Worm (Caenorhabditis elegans) whole organism, early embryonic: ENCODE data around the gene klp-17.

Source experiments
- B0310.2 ChIP-seq: sonication (generic microtip); optimal IDR thresholded peaks from 2 replicates; lab custom pipeline; 2016; ENCODE audit warnings: mild to moderate bottlenecking, missing genetic modification characterization, missing compliant biosample characterization
- F13C5.2 ChIP-seq: sonication (generic microtip); optimal IDR thresholded peaks from 2 replicates; lab custom pipeline; 2017; ENCODE audit warnings: mild to moderate bottlenecking, missing genetic modification characterization, inconsistent platforms, missing compliant biosample characterization
- aly-1 ChIP-seq: sonication (generic microtip); optimal IDR thresholded peaks from 2 replicates; lab custom pipeline; 2016; ENCODE audit warnings: missing genetic modification characterization, missing compliant biosample characterization
- ama-1 ChIP-seq: fragments of 150-350 bp; optimal IDR thresholded peaks from 2 replicates; lab custom pipeline; 2014
- ceh-13 ChIP-seq: fragments of 200-800 bp; sonication (Bioruptor generic); optimal IDR thresholded peaks from 2 replicates; lab custom pipeline; 2018; ENCODE audit warnings: mild to moderate bottlenecking, missing genetic modification characterization, missing compliant biosample characterization
- ceh-36 ChIP-seq: sonication (generic microtip); optimal IDR thresholded peaks from 2 replicates; lab custom pipeline; 2016; ENCODE audit warnings: missing genetic modification characterization, inconsistent platforms, missing compliant biosample characterization
- ets-7 ChIP-seq: sonication (generic microtip); optimal IDR thresholded peaks from 2 replicates; lab custom pipeline; 2016; ENCODE audit warnings: missing genotype, missing genetic modification characterization, missing compliant biosample characterization
- flt-1 ChIP-seq: fragments of 200-800 bp; sonication (Bioruptor generic); IDR thresholded peaks from 2 replicates; pipeline ENCODE4 v1.3.6; 2022; ENCODE audit warnings: missing genetic modification characterization, missing compliant biosample characterization
- hmbx-1 ChIP-seq: sonication (generic microtip); optimal IDR thresholded peaks from 2 replicates; lab custom pipeline; 2016; ENCODE audit warnings: mild to moderate bottlenecking, missing genetic modification characterization, missing compliant biosample characterization
- hmg-4 ChIP-seq: fragments of 200-800 bp; sonication (Bioruptor generic); optimal IDR thresholded peaks from 2 replicates; lab custom pipeline; 2018; ENCODE audit warnings: mild to moderate bottlenecking, missing genetic modification characterization, missing compliant biosample characterization
- hnd-1 ChIP-seq: sonication (generic microtip); optimal IDR thresholded peaks from 2 replicates; lab custom pipeline; 2016; ENCODE audit warnings: missing genetic modification characterization, missing compliant biosample characterization
- pes-1 ChIP-seq: fragments of 200-800 bp; sonication (Bioruptor generic); IDR thresholded peaks from 2 replicates; pipeline ENCODE4 v1.3.6; 2022; ENCODE audit warnings: missing genetic modification reagents, missing genetic modification characterization, missing compliant biosample characterization
- scrt-1 ChIP-seq: fragments of 200-800 bp; sonication (Bioruptor generic); IDR thresholded peaks from 2 replicates; pipeline ENCODE4 v1.3.6; 2022; ENCODE audit warnings: missing genetic modification characterization, missing compliant biosample characterization
- sea-1 ChIP-seq: fragments of 200-800 bp; sonication (Bioruptor generic); conservative IDR thresholded peaks from 2 replicates; pipeline ENCODE4 v1.3.6; 2022; ENCODE audit warnings: missing genetic modification characterization, missing compliant biosample characterization
- tbx-11 ChIP-seq: fragments of 200-800 bp; sonication (Bioruptor generic); IDR thresholded peaks from 2 replicates; pipeline ENCODE4 v1.3.6; 2022; ENCODE audit warnings: missing genetic modification characterization, missing compliant biosample characterization
- tbx-37 ChIP-seq: fragments of 200-800 bp; sonication (Bioruptor generic); conservative IDR thresholded peaks from 2 replicates; pipeline ENCODE4 v1.3.6; 2022; ENCODE audit warnings: missing genetic modification reagents, missing genetic modification characterization, missing compliant biosample characterization
- tra-4 ChIP-seq: sonication (generic microtip); optimal IDR thresholded peaks from 2 replicates; lab custom pipeline; 2017; ENCODE audit warnings: missing genetic modification characterization, missing compliant biosample characterization

Gene klp-17

DNA sequence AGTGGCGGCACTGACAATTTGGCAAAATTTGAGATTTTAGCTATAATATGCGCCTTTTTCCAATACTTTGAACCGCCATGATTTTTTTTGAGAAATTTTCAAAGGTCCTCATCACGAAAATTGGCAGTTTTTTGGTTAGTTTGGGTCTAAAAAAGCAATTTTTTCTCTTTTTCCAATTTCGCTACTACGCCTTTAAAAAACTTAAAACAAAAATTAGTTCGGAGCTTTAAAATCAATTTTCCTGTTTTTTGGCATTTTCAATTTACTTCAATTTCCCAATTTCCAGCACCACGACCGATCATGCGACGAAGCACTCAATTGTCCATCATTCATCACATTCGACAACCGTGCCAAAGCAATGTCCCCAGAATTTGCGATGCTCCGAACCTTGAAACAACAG lies 29.9 kb upstream of the klp-17 start, which contains the start of gene B0334.5:
Gene B0334.5 (plus strand): TSS at position 301 of the 400 bp plus-strand sequence.
- TF ChIP-seq hmbx-1 (tag; lab: Kevin White, UChicago) (no peak), B0310.2 (tag; lab: Kevin White, UChicago) (no peak), ama-1 (no peak), ceh-36 (no peak), tbx-11 (no peak), hmg-4 (GFP tag; lab: Kevin White, UChicago) (no peak), F13C5.2 (no peak), sea-1 (no peak), tbx-37 (GFP tag; lab: Robert Waterston, UW) (no peak), ets-7 (tag; lab: Kevin White, UChicago) (no peak), hnd-1 (tag; lab: Kevin White, UChicago) (no peak)

DNA sequence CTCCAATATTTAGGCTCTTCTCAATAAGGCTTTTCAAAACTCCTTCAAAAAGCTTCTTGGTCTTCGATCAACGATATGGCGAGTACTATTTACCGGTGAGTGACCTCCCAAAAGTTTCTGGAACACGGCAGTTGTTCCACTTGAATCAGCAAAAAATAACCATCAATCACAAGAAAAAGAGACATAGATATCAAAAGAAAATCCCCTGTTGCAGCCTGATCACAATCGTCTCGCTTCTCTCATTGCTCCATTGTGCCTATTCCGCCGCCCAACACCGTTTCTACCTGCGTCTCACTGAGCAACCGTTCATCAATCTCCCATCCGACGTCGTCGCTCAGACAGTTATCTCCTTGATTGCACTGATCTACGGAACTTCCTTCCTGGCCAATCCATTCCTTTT lies 29.3 kb upstream of the klp-17 start, which contains the start of gene emc-5:
Gene emc-5 (plus strand): TSS at position 14 of the 400 bp plus-strand sequence.
- TF ChIP-seq aly-1 (tag; lab: Kevin White, UChicago) (no peak), pes-1 (no peak), tra-4 (tag; lab: Kevin White, UChicago) (no peak), tbx-37 (GFP tag; lab: Robert Waterston, UW) (no peak), hnd-1 (tag; lab: Kevin White, UChicago) (no peak)

DNA sequence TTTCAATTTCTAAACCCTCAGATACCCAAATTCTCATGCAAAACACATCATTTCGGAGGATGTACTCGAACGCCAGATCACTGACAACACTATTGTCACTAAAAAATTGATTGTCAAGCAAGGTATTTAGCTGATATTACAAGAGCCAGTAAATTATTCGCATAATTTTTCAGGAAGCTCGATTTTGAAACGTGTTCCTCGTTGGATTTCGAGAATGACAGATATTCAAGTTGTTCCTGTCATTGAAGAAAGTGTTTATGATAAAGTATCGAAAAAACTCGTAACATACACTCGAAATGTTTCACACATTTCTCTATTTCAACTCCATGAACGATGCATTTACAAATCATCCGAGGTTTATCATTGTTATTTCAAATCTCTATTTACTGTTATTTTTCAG lies 28.4 kb upstream of the klp-17 start:
- TF ChIP-seq aly-1 (tag; lab: Kevin White, UChicago), result no peak
- no peak for TF ChIP-seq scrt-1
- TF ChIP-seq F13C5.2, result no peak
- TF ChIP-seq B0310.2 (tag; lab: Kevin White, UChicago), result no peak
- TF ChIP-seq tra-4 (tag; lab: Kevin White, UChicago), result no peak
- no peak for TF ChIP-seq ceh-13 (GFP tag; lab: Kevin White, UChicago)
- TF ChIP-seq hmbx-1 (tag; lab: Kevin White, UChicago), result no peak
- no peak for TF ChIP-seq ama-1
- no peak for TF ChIP-seq flt-1 (GFP tag; lab: Robert Waterston, UW)

DNA sequence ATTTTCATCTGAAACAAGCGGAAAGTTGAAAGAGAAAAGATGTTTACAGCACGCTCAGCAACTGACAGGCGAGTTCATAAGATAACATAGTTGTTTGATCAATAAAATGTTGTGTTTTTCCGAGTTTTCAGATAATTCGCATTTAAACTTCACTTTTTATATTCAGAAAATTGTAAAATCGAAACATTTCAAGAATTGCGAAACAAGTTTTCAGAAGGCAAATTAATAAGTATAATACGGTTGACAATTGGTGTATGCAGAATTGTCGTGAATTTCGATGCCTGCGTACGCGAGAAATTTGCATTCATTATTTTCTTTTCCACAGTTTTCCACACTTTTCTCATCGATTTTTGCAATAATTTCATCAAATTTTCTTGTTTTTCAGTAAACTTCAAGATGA lies 27.9 kb upstream of the klp-17 start, which contains the start of the genes ooc-3 and B0334.4:
Gene ooc-3 (minus strand): TSS at position 15 of the 400 bp plus-strand sequence.
Gene B0334.4 (plus strand): TSS at position 386 of the 400 bp plus-strand sequence.
- TF ChIP-seq ceh-36 (no peak), B0310.2 (tag; lab: Kevin White, UChicago) (no peak), hmbx-1 (tag; lab: Kevin White, UChicago) (no peak), sea-1 (no peak), F13C5.2 (no peak), tbx-11 (no peak), flt-1 (GFP tag; lab: Robert Waterston, UW) (no peak), scrt-1 (no peak), aly-1 (tag; lab: Kevin White, UChicago) (no peak), ama-1 (no peak), tbx-37 (GFP tag; lab: Robert Waterston, UW) (no peak)

DNA sequence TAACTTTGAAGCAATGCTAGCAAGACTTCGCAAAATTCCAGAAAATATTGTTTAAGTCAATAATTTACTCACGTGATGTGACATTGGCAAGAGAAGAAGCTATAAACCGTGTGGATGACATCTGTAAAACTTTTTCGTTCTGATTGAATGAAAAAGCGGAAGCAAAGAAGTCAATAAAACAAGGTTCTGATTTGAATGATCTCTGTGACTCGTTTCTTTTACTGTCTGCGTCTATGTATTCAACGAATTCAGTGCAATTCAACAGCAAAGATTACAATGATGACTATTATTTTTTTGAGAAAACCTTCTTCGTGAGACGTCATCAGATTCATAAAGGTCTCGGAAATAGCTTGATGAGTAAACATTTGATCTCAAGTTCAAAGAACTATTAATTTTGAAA lies 25.4 kb upstream of the klp-17 start, which contains the start of gene hacl-1:
Gene hacl-1 (minus strand): TSS at position 121 of the 400 bp plus-strand sequence.
- TF ChIP-seq ama-1, result no peak
- no peak for TF ChIP-seq sea-1
- TF ChIP-seq B0310.2 (tag; lab: Kevin White, UChicago), result no peak
- no peak for TF ChIP-seq aly-1 (tag; lab: Kevin White, UChicago)
- no peak for TF ChIP-seq hmg-4 (GFP tag; lab: Kevin White, UChicago)
- no peak for TF ChIP-seq ets-7 (tag; lab: Kevin White, UChicago)
- no peak for TF ChIP-seq flt-1 (GFP tag; lab: Robert Waterston, UW)
- no peak for TF ChIP-seq tra-4 (tag; lab: Kevin White, UChicago)
- no peak for TF ChIP-seq hnd-1 (tag; lab: Kevin White, UChicago)
- TF ChIP-seq scrt-1, result no peak
- TF ChIP-seq tbx-37 (GFP tag; lab: Robert Waterston, UW), result no peak
- TF ChIP-seq ceh-13 (GFP tag; lab: Kevin White, UChicago), result no peak
- TF ChIP-seq hmbx-1 (tag; lab: Kevin White, UChicago), result no peak
- TF ChIP-seq ceh-36, result no peak
- TF ChIP-seq F13C5.2, result no peak
- TF ChIP-seq pes-1, result no peak
- no peak for TF ChIP-seq tbx-11

DNA sequence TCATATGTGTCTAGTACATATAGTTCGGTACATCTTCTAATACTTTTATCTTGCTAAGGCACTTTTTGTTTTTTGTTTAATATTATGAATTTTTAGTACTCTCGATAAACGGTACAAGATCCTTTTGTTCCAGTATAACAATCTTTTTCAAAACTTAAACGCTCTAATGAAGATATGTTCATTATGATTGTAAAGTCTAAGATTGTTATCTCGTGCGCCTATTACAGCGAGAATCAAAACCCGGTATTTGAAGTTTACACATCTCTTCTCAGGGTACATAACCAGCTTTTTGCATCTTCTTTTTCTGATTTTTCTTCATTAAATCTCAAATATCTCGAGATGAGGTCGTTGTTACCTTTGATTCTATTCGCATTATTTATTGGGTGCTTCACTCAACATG lies 20.6 kb upstream of the klp-17 start, which contains the start of gene B0334.13:
Gene B0334.13 (plus strand): TSS at position 301 of the 400 bp plus-strand sequence.
- no peak for TF ChIP-seq scrt-1
- TF ChIP-seq tra-4 (tag; lab: Kevin White, UChicago), result no peak
- no peak for TF ChIP-seq B0310.2 (tag; lab: Kevin White, UChicago)
- no peak for TF ChIP-seq hnd-1 (tag; lab: Kevin White, UChicago)
- TF ChIP-seq tbx-37 (GFP tag; lab: Robert Waterston, UW), result no peak
- TF ChIP-seq tbx-11, result no peak
- TF ChIP-seq ama-1, result no peak
- no peak for TF ChIP-seq hmbx-1 (tag; lab: Kevin White, UChicago)
- TF ChIP-seq pes-1, result no peak
- TF ChIP-seq ceh-36, result no peak
- TF ChIP-seq ets-7 (tag; lab: Kevin White, UChicago), result no peak
- TF ChIP-seq sea-1, result no peak
- no peak for TF ChIP-seq aly-1 (tag; lab: Kevin White, UChicago)
- no peak for TF ChIP-seq F13C5.2
- TF ChIP-seq flt-1 (GFP tag; lab: Robert Waterston, UW), result no peak

DNA sequence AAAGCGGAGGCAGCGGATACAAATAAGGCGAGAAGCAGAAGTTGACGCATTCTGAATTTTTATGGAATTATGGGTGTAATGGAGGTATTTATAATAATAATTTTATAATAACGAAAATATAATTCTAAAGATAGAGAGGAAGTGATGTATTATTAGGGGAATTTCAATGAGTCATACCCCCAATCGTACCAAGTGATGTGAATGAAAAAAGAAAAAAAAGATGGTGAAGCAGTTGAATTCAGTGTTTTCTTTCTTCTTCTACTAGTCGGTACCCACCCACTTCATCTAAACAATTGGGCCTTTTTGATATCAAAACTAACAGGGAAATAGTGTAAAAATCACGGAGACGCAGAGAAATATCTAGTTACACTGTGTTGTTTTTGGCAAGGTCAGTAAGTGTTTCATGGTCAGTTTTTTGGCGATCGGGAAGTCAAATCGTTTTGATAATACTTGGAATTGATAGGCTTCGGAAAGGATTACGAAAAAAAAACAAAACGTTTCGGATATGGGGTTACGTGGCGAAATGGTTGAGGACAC lies 19.3 kb upstream of the klp-17 start, which contains the start of gene ttr-18:
Gene ttr-18 (minus strand): TSS at position 51 of the 537 bp plus-strand sequence.
- TF ChIP-seq tbx-11 (no peak), sea-1 (no peak), F13C5.2 (no peak)

DNA sequence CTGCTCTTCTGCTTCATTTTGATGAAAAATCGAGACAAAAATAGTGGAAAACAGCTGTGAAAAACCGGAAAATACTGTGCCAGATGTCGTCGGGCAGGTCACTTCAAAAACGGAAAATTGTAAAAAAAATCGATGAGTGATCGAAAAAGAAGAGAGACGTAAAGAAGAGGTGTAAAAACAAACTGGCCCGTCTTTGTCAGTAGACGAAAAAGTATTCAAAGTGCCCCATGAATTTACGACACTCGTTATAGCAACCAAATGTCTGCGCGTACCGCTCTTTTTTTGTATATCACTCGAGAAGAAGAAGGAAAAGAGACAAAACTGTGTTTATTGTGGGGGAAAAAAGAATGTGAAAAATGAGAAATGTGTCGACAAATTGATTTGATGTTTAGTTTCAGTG lies 17.8 kb upstream of the klp-17 start, which contains the start of gene twk-5:
Gene twk-5 (minus strand): TSS at position 101 of the 400 bp plus-strand sequence.
- no peak for TF ChIP-seq aly-1 (tag; lab: Kevin White, UChicago)
- TF ChIP-seq ets-7 (tag; lab: Kevin White, UChicago), result no peak
- no peak for TF ChIP-seq ceh-13 (GFP tag; lab: Kevin White, UChicago)
- TF ChIP-seq flt-1 (GFP tag; lab: Robert Waterston, UW), result no peak
- no peak for TF ChIP-seq scrt-1
- TF ChIP-seq tra-4 (tag; lab: Kevin White, UChicago), result no peak
- no peak for TF ChIP-seq F13C5.2
- TF ChIP-seq pes-1, result no peak
- TF ChIP-seq tbx-37 (GFP tag; lab: Robert Waterston, UW), result no peak
- no peak for TF ChIP-seq hnd-1 (tag; lab: Kevin White, UChicago)
- TF ChIP-seq B0310.2 (tag; lab: Kevin White, UChicago), result no peak
- no peak for TF ChIP-seq tbx-11
- TF ChIP-seq hmg-4 (GFP tag; lab: Kevin White, UChicago), result no peak
- TF ChIP-seq sea-1, result no peak
- TF ChIP-seq ama-1, result no peak
- no peak for TF ChIP-seq ceh-36
- TF ChIP-seq hmbx-1 (tag; lab: Kevin White, UChicago), result no peak
